Worm (Caenorhabditis elegans): ENCODE results near the gene F43C11.12.

F43C11.12 gene

DNA sequence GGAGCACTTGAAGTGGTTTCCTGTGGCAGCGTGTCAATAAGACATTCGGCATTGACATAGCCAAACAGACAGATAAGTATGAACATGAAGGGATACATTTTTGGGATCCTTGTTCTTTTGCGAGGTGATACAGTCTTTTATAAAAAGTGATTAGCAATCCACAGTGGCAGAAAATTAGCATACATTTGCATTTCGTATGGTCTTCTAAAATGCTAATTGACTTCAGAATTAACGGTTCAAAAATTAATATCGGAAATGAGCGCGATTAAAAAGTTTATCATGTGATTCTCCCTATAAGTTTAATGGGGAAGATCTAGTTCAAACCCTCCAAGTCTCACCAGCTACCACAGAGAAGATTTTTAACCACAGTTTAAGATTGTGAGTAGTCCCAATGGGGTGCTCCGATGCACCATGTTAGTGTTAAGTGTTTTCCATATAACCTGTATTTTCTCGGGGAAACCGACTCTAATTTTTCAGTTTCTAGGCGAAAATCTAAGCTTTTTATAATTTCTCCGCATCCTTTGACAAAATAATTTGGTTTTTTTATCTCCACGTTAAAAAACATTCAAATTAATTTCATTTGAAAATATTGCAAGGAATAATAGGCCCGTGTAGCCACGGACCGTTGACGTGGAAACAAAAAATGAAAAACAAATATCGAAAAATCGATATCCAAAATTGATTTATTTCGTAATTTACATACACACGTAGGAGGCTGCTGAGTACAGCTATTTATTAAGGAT is at the start of gene F43C11.12, which contains the start of gene F16G10.5:
Gene F43C11.12, minus strand, starts transcription at position 101 of the 743 bp plus-strand sequence.
Gene F16G10.5, plus strand, starts transcription at position 693 of the 743 bp plus-strand sequence.
- no peak for TF ChIP-seq unc-62 (GFP tag; optimal IDR thresholded peaks at IDR 0.05)

DNA sequence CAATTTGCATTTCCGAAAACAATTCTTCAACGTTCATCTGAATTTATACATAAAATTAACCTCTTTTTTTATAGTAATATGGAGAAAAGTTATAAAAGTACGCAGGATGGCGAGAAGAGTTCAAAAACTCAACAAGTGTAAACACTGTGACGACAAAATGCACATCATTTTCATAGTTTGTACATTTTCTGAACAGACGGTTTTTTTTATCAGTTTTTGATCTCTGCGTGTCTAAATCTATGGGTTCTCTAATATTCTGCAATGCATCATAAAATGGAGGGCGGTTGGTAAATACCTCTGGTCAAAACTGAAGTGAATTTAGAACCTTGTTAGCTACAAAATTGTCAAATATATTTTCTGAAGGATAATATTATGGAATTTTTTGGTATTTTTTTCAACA is 48.9 kb upstream of the F43C11.12 start, which contains the start of gene fbxa-4:
Gene fbxa-4, minus strand, starts transcription at position 93 of the 400 bp plus-strand sequence.
- no peak for TF ChIP-seq unc-62 (GFP tag; optimal IDR thresholded peaks at IDR 0.05)

DNA sequence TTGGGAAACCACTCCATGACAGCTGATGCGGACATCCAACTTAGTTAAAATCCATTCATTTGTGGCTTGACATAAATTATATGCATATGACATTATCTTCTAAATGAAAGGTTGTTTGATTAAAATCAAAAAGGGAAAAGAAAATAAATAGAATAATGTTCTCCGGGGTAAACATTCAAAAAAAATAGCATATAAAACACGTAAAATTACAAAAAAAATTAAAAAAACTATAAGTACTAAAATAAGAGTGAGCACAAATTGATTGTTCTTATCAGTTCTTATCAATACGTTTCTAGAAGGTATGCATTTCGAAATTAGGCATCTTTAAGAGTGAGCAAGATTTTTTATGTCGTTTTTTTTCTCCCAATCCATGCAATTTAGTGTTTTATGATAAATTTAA is 46.1 kb upstream of the F43C11.12 start, which contains the start of gene fbxa-182:
Gene fbxa-182, minus strand, starts transcription at position 101 of the 400 bp plus-strand sequence.
- TF ChIP-seq unc-62 (GFP tag; optimal IDR thresholded peaks at IDR 0.05): no peak

DNA sequence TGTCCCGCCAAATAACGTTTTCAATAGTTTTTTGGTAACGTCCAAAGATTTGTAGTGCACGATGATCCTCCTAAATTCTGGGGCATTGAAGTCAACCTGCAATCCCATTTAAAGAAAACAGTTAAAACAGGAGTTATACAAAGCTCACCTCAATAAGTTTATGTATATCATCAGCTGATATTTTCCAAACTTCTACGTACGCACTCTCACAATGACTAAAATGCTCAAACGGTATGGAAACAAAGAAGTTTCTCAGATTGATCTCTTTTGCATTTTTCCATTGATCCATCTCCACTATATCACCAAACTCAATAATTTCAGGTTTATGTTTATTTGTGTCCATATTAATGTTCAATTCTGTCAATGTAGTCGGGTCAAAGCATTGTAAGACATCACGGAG is 45.0 kb upstream of the F43C11.12 start:
- TF ChIP-seq unc-62 (GFP tag; optimal IDR thresholded peaks at IDR 0.05): no peak

DNA sequence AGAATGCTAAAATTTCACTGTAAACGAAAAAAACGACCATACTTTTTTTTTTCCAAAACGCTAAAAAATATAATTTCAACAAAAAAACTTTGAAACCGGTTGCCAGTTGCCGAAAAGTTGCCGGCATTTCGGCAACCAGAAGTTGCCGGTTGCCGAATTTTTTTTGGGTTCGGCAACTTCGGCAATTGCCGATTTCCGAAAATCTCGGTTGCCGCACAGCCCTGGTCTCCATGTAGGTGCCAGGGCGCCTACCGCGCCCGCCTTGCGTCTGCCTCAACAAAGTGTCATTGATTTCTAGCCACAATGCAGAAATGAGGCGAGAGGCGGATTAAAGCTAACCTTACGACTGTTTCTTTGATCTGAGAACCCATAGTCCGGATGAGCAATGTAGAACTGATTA is 44.6 kb upstream of the F43C11.12 start:
- TF ChIP-seq unc-62 (GFP tag; optimal IDR thresholded peaks at IDR 0.05): no peak

DNA sequence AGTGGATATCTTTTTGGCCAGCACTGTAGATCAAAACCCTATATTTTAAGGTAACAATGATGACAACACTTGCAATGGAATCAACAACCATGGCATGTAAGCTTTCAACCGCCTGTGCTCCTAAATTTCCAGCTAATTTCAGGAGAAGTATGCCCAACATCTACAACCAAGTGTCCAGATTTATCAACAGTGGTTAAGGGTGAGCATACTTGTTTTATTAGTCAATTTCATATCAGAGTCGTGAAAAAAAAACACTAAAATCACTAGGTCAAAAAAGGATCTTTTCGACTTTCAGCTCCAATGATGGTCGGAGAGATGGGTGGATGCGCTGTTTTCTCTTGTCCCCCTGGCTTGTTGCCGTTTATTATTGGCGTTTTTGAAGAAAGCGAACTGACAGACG is 37.5 kb upstream of the F43C11.12 start, which contains the start of gene F16G10.1:
Gene F16G10.1, plus strand, starts transcription at position 301 of the 400 bp plus-strand sequence.
- no peak for TF ChIP-seq unc-62 (GFP tag; optimal IDR thresholded peaks at IDR 0.05)

DNA sequence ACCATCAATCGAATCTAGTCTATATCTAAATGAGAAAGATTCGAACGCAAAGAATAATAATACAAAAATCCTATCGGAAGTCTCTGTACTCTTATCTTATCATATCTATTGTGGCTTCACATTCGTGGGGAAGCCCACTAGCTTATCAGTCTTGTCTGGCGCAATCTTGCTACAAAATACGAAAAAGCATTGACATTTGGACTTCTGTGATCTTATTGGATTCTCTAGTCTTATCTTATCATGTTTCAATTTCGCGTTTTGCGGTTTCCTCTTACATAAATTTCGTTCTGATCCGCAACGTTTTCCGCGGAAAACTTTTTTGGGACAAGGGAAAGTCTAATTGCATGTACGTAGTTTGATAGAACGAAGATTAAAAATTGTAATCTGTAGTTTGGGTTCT is 33.3 kb upstream of the F43C11.12 start:
- no peak for TF ChIP-seq unc-62 (GFP tag; optimal IDR thresholded peaks at IDR 0.05)

DNA sequence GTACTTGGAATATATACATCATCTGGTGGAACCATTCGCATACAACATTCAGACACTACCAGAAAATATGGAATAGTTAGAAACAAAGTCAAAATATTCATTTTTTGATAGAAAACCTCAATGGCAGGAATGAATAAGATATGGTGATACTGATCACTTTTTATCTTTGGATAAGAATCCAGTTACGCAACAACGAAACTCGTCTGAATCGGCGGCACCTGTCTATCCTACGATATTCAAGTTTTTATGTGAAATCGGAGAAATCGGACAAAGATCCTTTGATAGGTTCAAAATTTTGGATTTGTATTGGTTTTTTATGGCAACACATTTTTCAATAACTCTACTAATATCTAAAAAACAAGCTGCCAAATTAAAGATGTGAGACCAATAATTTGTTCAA is 32.4 kb upstream of the F43C11.12 start, which contains the start of gene F16G10.14:
Gene F16G10.14, minus strand, starts transcription at position 101 of the 400 bp plus-strand sequence.
- TF ChIP-seq unc-62 (GFP tag; optimal IDR thresholded peaks at IDR 0.05): no peak

DNA sequence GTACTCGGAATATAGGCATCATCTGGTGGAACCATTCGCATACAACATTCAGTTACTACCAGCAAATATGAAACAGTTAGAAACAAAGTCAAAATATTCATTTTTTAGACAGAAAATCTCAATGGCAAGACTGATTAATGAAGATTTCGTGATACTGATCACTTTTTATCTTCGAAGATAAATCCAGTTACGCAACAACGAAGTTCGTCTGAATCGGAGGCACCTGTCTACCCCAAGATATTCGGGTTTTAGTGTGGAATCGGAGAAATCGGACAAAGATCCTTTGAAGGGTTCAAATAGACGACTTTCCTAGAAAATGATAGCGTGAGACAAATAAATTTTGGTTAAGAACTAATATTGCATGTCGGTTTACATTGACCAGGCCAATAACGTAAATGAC is 29.3 kb upstream of the F43C11.12 start, which contains the start of gene F16G10.13:
Gene F16G10.13, minus strand, starts transcription at position 101 of the 400 bp plus-strand sequence.
- no peak for TF ChIP-seq unc-62 (GFP tag; optimal IDR thresholded peaks at IDR 0.05)

DNA sequence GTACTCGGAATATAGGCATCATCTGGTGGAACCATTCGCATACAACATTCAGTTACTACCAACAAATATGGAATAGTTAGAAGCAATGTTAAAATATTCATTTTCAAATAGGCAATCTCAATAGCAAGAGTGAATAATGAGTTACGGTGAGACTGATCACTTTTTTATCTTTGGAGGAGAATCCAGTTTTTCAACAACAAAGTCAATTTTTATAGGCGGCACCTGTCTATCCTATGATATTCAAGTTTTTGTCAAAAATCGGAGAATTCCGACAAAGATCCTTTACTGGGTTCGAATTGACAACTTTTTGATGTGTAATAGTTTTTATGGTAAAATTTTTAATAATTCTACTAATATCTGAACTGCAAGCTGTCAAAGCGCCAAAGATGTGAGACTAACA is 27.3 kb upstream of the F43C11.12 start, which contains the start of gene F16G10.11:
Gene F16G10.11, minus strand, starts transcription at position 101 of the 400 bp plus-strand sequence.
- TF ChIP-seq unc-62 (GFP tag; optimal IDR thresholded peaks at IDR 0.05): no peak

DNA sequence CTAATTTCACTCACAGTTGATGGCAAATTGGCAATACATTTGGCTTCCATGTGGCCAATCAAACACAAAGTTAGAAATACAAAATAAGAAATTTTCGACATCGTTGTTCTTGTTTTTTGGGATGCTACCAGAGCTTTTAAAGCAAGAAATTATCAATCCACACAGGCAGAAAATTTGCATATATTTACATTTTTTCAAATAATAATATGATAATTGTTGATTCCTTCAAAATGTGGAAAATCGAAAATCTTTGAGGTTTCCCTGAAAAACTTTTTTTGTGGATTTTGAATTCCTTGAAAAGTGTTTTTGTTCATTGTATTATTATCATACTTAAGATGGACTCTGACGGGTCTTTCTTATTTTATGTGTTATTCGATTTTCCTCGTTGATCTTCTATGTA is 24.4 kb upstream of the F43C11.12 start, which contains the start of gene F16G10.10:
Gene F16G10.10, minus strand, starts transcription at position 101 of the 400 bp plus-strand sequence.
- TF ChIP-seq unc-62 (GFP tag; optimal IDR thresholded peaks at IDR 0.05): no peak

DNA sequence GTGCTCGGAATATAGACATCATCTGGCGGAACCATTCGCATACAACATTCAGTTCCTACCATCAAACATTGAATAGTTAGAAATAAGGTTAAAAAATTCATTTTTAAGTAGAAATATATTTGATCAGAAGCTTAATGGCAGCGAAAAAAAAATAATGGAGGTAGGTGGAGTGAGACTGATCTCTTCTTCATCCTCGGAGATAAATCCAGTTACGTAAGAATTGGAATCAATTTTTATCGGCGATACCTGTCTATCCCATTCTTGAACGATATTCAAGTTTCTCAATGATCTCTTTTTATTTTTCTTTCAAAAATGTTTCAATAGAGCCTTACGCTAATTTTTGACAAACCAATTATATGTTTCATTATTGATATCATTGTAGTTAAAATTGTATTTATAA is 19.0 kb upstream of the F43C11.12 start, which contains the start of gene F16G10.9:
Gene F16G10.9, minus strand, starts transcription at position 101 of the 400 bp plus-strand sequence.
- TF ChIP-seq unc-62 (GFP tag; optimal IDR thresholded peaks at IDR 0.05): no peak

DNA sequence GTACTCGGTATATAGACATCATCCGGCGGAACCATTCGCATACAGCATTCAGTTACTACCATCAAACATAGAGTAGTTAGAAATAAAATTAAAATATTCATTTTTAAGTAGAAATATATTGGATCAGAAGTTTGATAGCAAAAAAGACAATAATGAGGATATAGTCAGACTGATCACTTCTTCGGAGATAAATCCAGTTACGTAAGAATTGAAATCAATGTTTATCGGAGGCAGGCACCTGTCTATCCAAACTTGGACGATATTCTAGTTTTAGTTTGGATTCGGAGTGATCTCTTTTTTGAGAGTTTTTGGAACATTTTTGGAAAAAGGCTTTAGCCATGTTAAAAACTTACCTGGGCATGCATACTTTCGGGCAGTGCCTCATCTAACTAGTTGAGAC is 16.8 kb upstream of the F43C11.12 start, which contains the start of gene F16G10.8:
Gene F16G10.8, minus strand, starts transcription at position 101 of the 400 bp plus-strand sequence.
- TF ChIP-seq unc-62 (GFP tag; optimal IDR thresholded peaks at IDR 0.05): no peak

DNA sequence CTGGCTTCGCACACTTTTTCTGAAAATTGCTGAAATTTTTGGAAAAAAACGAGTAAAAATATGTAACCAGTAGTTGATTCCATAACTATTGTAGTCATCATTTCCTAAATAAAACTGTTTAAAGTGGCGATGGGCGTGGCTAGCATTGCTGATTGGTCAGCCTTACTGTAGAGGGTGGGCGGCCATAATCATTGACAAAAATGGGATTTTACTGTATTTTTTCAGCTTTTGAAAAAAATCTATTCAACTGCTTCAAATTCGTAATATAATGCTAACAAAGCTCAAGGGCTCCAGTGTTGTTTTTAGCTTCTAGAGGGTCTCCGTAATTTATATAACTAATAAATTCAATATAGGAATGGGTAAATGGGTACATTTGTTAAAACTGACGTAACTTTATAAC is 13.7 kb upstream of the F43C11.12 start, which contains the start of gene F16G10.7:
Gene F16G10.7, minus strand, starts transcription at position 101 of the 400 bp plus-strand sequence.
- TF ChIP-seq unc-62 (GFP tag; optimal IDR thresholded peaks at IDR 0.05): no peak

DNA sequence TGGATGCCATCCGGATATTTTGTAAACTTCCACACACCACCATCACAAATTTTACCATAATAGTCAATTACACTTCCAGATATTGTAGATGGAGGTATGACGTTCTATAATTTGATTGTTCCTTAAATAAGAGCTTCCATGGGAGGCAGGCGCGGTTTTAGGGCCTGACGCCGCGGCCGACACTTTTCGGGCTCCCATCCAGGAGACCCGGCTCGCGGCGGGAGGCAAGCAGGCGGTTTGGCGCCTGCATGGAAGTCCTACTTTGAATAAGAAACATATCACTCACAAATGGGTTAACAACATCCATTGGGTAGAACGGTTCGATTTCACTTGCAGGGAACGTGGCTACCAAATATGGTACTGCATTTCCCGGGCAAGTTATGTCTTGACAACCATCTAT is 13.2 kb upstream of the F43C11.12 start:
- no peak for TF ChIP-seq unc-62 (GFP tag; optimal IDR thresholded peaks at IDR 0.05)

DNA sequence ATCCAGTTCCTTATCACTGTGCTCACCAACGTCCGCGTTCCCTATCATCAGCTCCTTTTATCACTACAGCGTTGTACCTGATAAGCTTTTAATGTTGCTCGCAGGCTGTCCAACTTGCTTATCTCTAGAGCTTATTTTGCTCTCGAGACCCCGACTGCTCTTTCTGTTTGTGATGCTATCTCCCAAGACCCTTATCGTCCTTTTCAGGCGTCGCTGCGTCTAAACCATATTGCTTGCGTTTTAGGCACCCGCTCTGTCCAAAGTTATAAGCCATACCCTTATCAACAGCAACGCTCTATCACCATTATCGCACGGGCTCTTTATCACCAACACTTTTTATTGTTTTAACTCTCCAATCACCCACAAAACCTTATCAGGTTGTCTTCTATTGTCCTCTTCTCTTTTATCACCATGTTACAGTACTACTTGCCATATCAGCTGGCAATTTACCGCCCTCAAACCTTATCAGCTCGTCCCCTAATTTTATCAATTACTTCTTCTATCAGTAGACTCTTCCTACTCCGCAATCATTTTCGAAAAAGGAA is 12.0 kb upstream of the F43C11.12 start:
- no peak for TF ChIP-seq unc-62 (GFP tag; optimal IDR thresholded peaks at IDR 0.05)

All from whole organism, dauer.